Fruit fly (Drosophila melanogaster): ENCODE measurements around the gene CG14285.

CG14285 gene

dm6 chr3R:19073002-19073401 lies 48.1 kb downstream of the CG14285 start (continued):
- TF ChIP-seq CG6654 (GFP tag; optimal IDR thresholded peaks at IDR 0.05) = peak; percentile 19
- TF ChIP-seq CG14710 (tag; optimal IDR thresholded peaks at IDR 0.05) = peak; percentile 62
- TF ChIP-seq CG11093 (GFP tag; IDR thresholded peaks at IDR 0.05) = peak; percentile 57; the same call in 2 of the 3 replicates
- peak; percentile 4 to 37 for TF ChIP-seq chif (GFP tag; optimal IDR thresholded peaks at IDR 0.05)
- peak; percentile 56 for TF ChIP-seq grau (tag; optimal IDR thresholded peaks at IDR 0.05)
- peak; percentile 79 to 84 for TF ChIP-seq bsh (GFP tag; optimal IDR thresholded peaks at IDR 0.05)
- no peak for TF ChIP-seq CG9876 (GFP tag; optimal IDR thresholded peaks at IDR 0.05)
- peak; percentile 79 for TF ChIP-seq CG31441 (GFP tag; IDR thresholded peaks at IDR 0.05)
- peak; percentile 67 for TF ChIP-seq CG4424 (GFP tag; optimal IDR thresholded peaks at IDR 0.05)
- no peak for TF ChIP-seq Lim3 (GFP tag; IDR thresholded peaks at IDR 0.05)
- no peak for TF ChIP-seq btn (GFP tag; optimal IDR thresholded peaks at IDR 0.05)
- TF ChIP-seq sna (GFP tag; IDR thresholded peaks at IDR 0.05; ENCODE audit: partially characterized antibody) = no peak
- TF ChIP-seq Chrac-16 (GFP tag; optimal IDR thresholded peaks at IDR 0.05) = no peak
- TF ChIP-seq amos (GFP tag; IDR thresholded peaks at IDR 0.05; ENCODE audit: partially characterized antibody) = no peak
- peak; percentile 16 for TF ChIP-seq CG1233 (GFP tag; optimal IDR thresholded peaks at IDR 0.05)
- no peak for TF ChIP-seq Dek (tag; optimal IDR thresholded peaks at IDR 0.05)
- peak; percentile 62 for TF ChIP-seq Asciz (GFP tag; optimal IDR thresholded peaks at IDR 0.05)
- peak; percentile 13 for TF ChIP-seq CG33557 (GFP tag; optimal IDR thresholded peaks at IDR 0.05)
- peak; percentile 49 for TF ChIP-seq CoRest (tag; optimal IDR thresholded peaks at IDR 0.05)
- no peak for TF ChIP-seq CG10462 (GFP tag; optimal IDR thresholded peaks at IDR 0.05)
- no peak for TF ChIP-seq CG12659 (GFP tag; optimal IDR thresholded peaks at IDR 0.05)
- peak; percentile 76 for TF ChIP-seq CG4360 (GFP tag; IDR thresholded peaks at IDR 0.05)
- peak in 1 of 2 experiments; percentile 73 for TF ChIP-seq Hr51 (GFP tag; optimal IDR thresholded peaks at IDR 0.05)
- no peak for TF ChIP-seq cad (GFP tag; optimal IDR thresholded peaks at IDR 0.05)
- no peak for TF ChIP-seq her (GFP tag; optimal IDR thresholded peaks at IDR 0.05)
- peak; percentile 77 for TF ChIP-seq Med (GFP tag)
- peak; percentile 51; the same call in 1 of the 3 replicates for TF ChIP-seq dysf (GFP tag; IDR thresholded peaks at IDR 0.05)
- TF ChIP-seq h (optimal IDR thresholded peaks at IDR 0.05) = no peak
- TF ChIP-seq Bdp1 (GFP tag; optimal IDR thresholded peaks at IDR 0.05) = no peak
- peak; percentile 59 for TF ChIP-seq vvl (GFP tag; IDR thresholded peaks at IDR 0.05)
- TF ChIP-seq schlank (tag; optimal IDR thresholded peaks at IDR 0.05) = no peak
- 0 out of 2 replicates have a peak, but pooled peaks have one; percentile 7 for TF ChIP-seq Gsc (GFP tag; IDR thresholded peaks at IDR 0.05)
- no peak for TF ChIP-seq gsb (GFP tag; IDR thresholded peaks at IDR 0.05)
- TF ChIP-seq eve (GFP tag; optimal IDR thresholded peaks at IDR 0.05) = peak in 1 of 2 experiments; percentile 54
- peak; percentile 40; the same call in 1 of the 2 replicates for TF ChIP-seq H2.0 (GFP tag; IDR thresholded peaks at IDR 0.05)
- TF ChIP-seq CG14441 (GFP tag; IDR thresholded peaks at IDR 0.05) = peak; percentile 46; the same call in 1 of the 2 replicates
- no peak for TF ChIP-seq CG12104 (GFP tag; optimal IDR thresholded peaks at IDR 0.05)
- peak; percentile 22 for TF ChIP-seq CG2202 (tag; optimal IDR thresholded peaks at IDR 0.05)
- no peak for TF ChIP-seq ftz-f1 (GFP tag; optimal IDR thresholded peaks at IDR 0.05)
- TF ChIP-seq Bteb2 (GFP tag; optimal IDR thresholded peaks at IDR 0.05) = no peak
- no peak for TF ChIP-seq CG3838 (GFP tag; optimal IDR thresholded peaks at IDR 0.05)
- 0 out of 2 replicates have a peak, but pooled peaks have one; percentile 28 for TF ChIP-seq CG4404 (GFP tag; IDR thresholded peaks at IDR 0.05)
- peak; percentile 26 for TF ChIP-seq Lhr (GFP tag; optimal IDR thresholded peaks at IDR 0.05)
- TF ChIP-seq onecut (GFP tag; IDR thresholded peaks at IDR 0.05) = no peak
- TF ChIP-seq CG13775 (GFP tag; optimal IDR thresholded peaks at IDR 0.05) = peak; percentile 0
- TF ChIP-seq org-1 (GFP tag; optimal IDR thresholded peaks at IDR 0.05) = peak; percentile 26
- no peak for TF ChIP-seq ttk (GFP tag; IDR thresholded peaks at IDR 0.05)
- peak; percentile 17 for TF ChIP-seq CG15269 (tag; optimal IDR thresholded peaks at IDR 0.05)
- TF ChIP-seq Atf3 (GFP tag; optimal IDR thresholded peaks at IDR 0.05) = no peak
- peak; percentile 48; the same call in 1 of the 3 replicates for TF ChIP-seq Optix (GFP tag; IDR thresholded peaks at IDR 0.05)
- TF ChIP-seq zen (tag; optimal IDR thresholded peaks at IDR 0.05) = no peak
- no peak for TF ChIP-seq CG3065 (GFP tag; optimal IDR thresholded peaks at IDR 0.05)

Measured in whole organism, embryonic.